Worm (Caenorhabditis elegans): ENCODE results near the gene mask-1.

Gene mask-1

ce11 chrIV:10403193-10404058 is 28.7 kb downstream of the mask-1 start, which contains the start of gene gpa-7 (continued):
- TF ChIP-seq Y116A8C.19 (tag; optimal IDR thresholded peaks at IDR 0.05; ENCODE audit: borderline replicate concordance) (no peak), nhr-12 (tag; optimal IDR thresholded peaks at IDR 0.05) (no peak), lir-3 (tag; optimal IDR thresholded peaks at IDR 0.05; ENCODE audit: poor library complexity) (no peak), ces-1 (GFP tag; optimal IDR thresholded peaks at IDR 0.05) (no peak), ceh-63 (GFP tag; optimal IDR thresholded peaks at IDR 0.05) (no peak), snu-23 (GFP tag; optimal IDR thresholded peaks at IDR 0.05) (peak; percentile 73), nhr-85 (tag) (no peak), ztf-4 (tag; optimal IDR thresholded peaks at IDR 0.05) (peak; percentile 41), nhr-84 (tag; optimal IDR thresholded peaks at IDR 0.05) (no peak), pqm-1 (tag; optimal IDR thresholded peaks at IDR 0.05) (no peak), unc-98 (GFP tag; IDR thresholded peaks at IDR 0.05) (no peak), efl-3 (GFP tag; optimal IDR thresholded peaks at IDR 0.05) (no peak), nhr-28 (tag; optimal IDR thresholded peaks at IDR 0.05) (no peak), unc-62 (GFP tag; optimal IDR thresholded peaks at IDR 0.05) (no peak), nhr-11 (tag; optimal IDR thresholded peaks at IDR 0.05) (no peak), swsn-7 (tag; optimal IDR thresholded peaks at IDR 0.05) (peak; percentile 76), nhr-77 (tag; optimal IDR thresholded peaks at IDR 0.05) (peak; percentile 50), lin-15B (tag; optimal IDR thresholded peaks at IDR 0.05) (no peak), ztf-11 (tag; optimal IDR thresholded peaks at IDR 0.05) (peak in 1 of 2 experiments; percentile 37), dpl-1 (GFP tag; optimal IDR thresholded peaks at IDR 0.05) (peak in 2 of 3 experiments; percentile 18 to 25), lsy-2 (tag; optimal IDR thresholded peaks at IDR 0.05) (peak; percentile 46 to 73), fos-1 (tag; optimal IDR thresholded peaks at IDR 0.05) (peak; percentile 27), pag-3 (tag; optimal IDR thresholded peaks at IDR 0.05; ENCODE audit: borderline replicate concordance, insufficient read depth) (no peak), jun-1 (tag; optimal IDR thresholded peaks at IDR 0.05) (peak; percentile 49), mef-2 (tag; optimal IDR thresholded peaks at IDR 0.05) (peak; percentile 43), ceh-90 (tag; optimal IDR thresholded peaks at IDR 0.05) (no peak), aly-2 (tag; optimal IDR thresholded peaks at IDR 0.05) (no peak), snpc-4 (tag; optimal IDR thresholded peaks at IDR 0.05) (no peak), fkh-8 (tag; optimal IDR thresholded peaks at IDR 0.05) (peak; percentile 88), unc-86 (tag; optimal IDR thresholded peaks at IDR 0.05) (peak; percentile 84), elt-3 (tag; optimal IDR thresholded peaks at IDR 0.05) (no peak), lin-14 (GFP tag; optimal IDR thresholded peaks at IDR 0.05) (peak; percentile 96), dsc-1 (tag; optimal IDR thresholded peaks at IDR 0.05) (peak; percentile 74), irx-1 (tag; optimal IDR thresholded peaks at IDR 0.05) (peak; percentile 28), nhr-90 (tag; optimal IDR thresholded peaks at IDR 0.05; ENCODE audit: poor library complexity) (no peak), nhr-19 (GFP tag; conservative IDR thresholded peaks at IDR 0.05) (peak; percentile 39), ceh-88 (GFP tag; IDR thresholded peaks at IDR 0.05) (no peak), nhr-71 (tag; optimal IDR thresholded peaks at IDR 0.05) (peak; percentile 86), ceh-82 (tag; optimal IDR thresholded peaks at IDR 0.05) (peak in 2 of 3 experiments; percentile 54 to 65), egl-13 (tag; optimal IDR thresholded peaks at IDR 0.05) (peak; percentile 86), xbp-1 (tag; optimal IDR thresholded peaks at IDR 0.05) (peak; percentile 46), grh-1 (GFP tag; IDR thresholded peaks at IDR 0.05) (no peak), nhr-20 (tag; optimal IDR thresholded peaks at IDR 0.05) (peak; percentile 57), rnt-1 (tag; optimal IDR thresholded peaks at IDR 0.05) (peak; percentile 45), mdl-1 (tag; optimal IDR thresholded peaks at IDR 0.05) (peak in 1 of 2 experiments; percentile 49), lin-39 (tag; optimal IDR thresholded peaks at IDR 0.05) (no peak), C34B4.2 (tag; optimal IDR thresholded peaks at IDR 0.05) (no peak), mep-1 (tag; optimal IDR thresholded peaks at IDR 0.05) (peak; percentile 32), elt-2 (tag; optimal IDR thresholded peaks at IDR 0.05) (no peak), fkh-10 (GFP tag; optimal IDR thresholded peaks at IDR 0.05) (peak; percentile 93), nhr-237 (tag; optimal IDR thresholded peaks at IDR 0.05) (no peak)
